Fruit fly (Drosophila melanogaster): Measurements from ENCODE around the gene CG9121.

The CG9121 gene

dm6 chr2L:5043043-5043442 is 7.8 kb downstream of the CG9121 start, which contains the start of the genes CG33995, CG44000 and CG44001 (continued):
- peak; percentile 48 for TF ChIP-seq CG34376 (GFP tag; optimal IDR thresholded peaks at IDR 0.05)
- TF ChIP-seq slp2 (GFP tag; optimal IDR thresholded peaks at IDR 0.05) = peak; percentile 26
- no peak for TF ChIP-seq pros (GFP tag; optimal IDR thresholded peaks at IDR 0.05)
- no peak for TF ChIP-seq crc (GFP tag; optimal IDR thresholded peaks at IDR 0.05)
- peak; percentile 18 for TF ChIP-seq PHDP (tag; optimal IDR thresholded peaks at IDR 0.05)
- TF ChIP-seq TFAM (GFP tag; optimal IDR thresholded peaks at IDR 0.05) = no peak
- TF ChIP-seq Hr51 (GFP tag; optimal IDR thresholded peaks at IDR 0.05) = peak; percentile 10 to 60
- TF ChIP-seq sens (GFP tag) = peak; percentile 93
- peak; percentile 19 for TF ChIP-seq CG4707 (GFP tag; optimal IDR thresholded peaks at IDR 0.05)
- TF ChIP-seq abd-A (tag; optimal IDR thresholded peaks at IDR 0.05) = peak; percentile 69
- peak; percentile 14 for TF ChIP-seq maf-S (GFP tag; optimal IDR thresholded peaks at IDR 0.05)
- peak; percentile 32 for TF ChIP-seq CG10366 (GFP tag; IDR thresholded peaks at IDR 0.05)
- TF ChIP-seq Pdp1 (GFP tag; optimal IDR thresholded peaks at IDR 0.05) = peak; percentile 23 to 76
- TF ChIP-seq Camta (GFP tag; optimal IDR thresholded peaks at IDR 0.05) = peak; percentile 41
- peak; percentile 8 for TF ChIP-seq NC2α (GFP tag; optimal IDR thresholded peaks at IDR 0.05)
- TF ChIP-seq ssp (GFP tag; IDR thresholded peaks at IDR 0.05) = peak; percentile 17; the same call in 1 of the 2 replicates
- peak; percentile 47 for TF ChIP-seq CG10543 (GFP tag; optimal IDR thresholded peaks at IDR 0.05)
- 0 out of 2 replicates have a peak, but pooled peaks have one; percentile 12 for TF ChIP-seq CG11247 (GFP tag; IDR thresholded peaks at IDR 0.05)
- peak; percentile 51 for TF ChIP-seq CoRest (tag; optimal IDR thresholded peaks at IDR 0.05)
- TF ChIP-seq CG15514 (GFP tag; optimal IDR thresholded peaks at IDR 0.05) = peak; percentile 84
- peak; percentile 56 for TF ChIP-seq NfI (GFP tag; optimal IDR thresholded peaks at IDR 0.05)
- peak; percentile 69 for TF ChIP-seq CG3281 (GFP tag; optimal IDR thresholded peaks at IDR 0.05)
- no peak for TF ChIP-seq CG6175 (GFP tag; IDR thresholded peaks at IDR 0.05)
- no peak for TF ChIP-seq CG2129 (GFP tag; IDR thresholded peaks at IDR 0.05; ENCODE audit: partially characterized antibody)
- TF ChIP-seq Sry-δ (GFP tag; optimal IDR thresholded peaks at IDR 0.05) = peak; percentile 52
- TF ChIP-seq lmd (GFP tag; IDR thresholded peaks at IDR 0.05) = peak; percentile 27; the same call in 1 of the 2 replicates
- TF ChIP-seq CG1832 (GFP tag; optimal IDR thresholded peaks at IDR 0.05) = no peak
- TF ChIP-seq gce (GFP tag; IDR thresholded peaks at IDR 0.05) = no peak
- TF ChIP-seq CG7987 (GFP tag; optimal IDR thresholded peaks at IDR 0.05) = peak; percentile 61
- TF ChIP-seq CG5245 (GFP tag; optimal IDR thresholded peaks at IDR 0.05) = peak; percentile 45
- TF ChIP-seq NFAT (GFP tag; IDR thresholded peaks at IDR 0.05) = peak; percentile 71
- peak; percentile 22 for TF ChIP-seq twi (tag; optimal IDR thresholded peaks at IDR 0.05)
- TF ChIP-seq CG12659 (GFP tag; optimal IDR thresholded peaks at IDR 0.05) = peak; percentile 94
- peak; percentile 43; the same call in 1 of the 2 replicates for TF ChIP-seq amos (GFP tag; IDR thresholded peaks at IDR 0.05; ENCODE audit: partially characterized antibody)
- TF ChIP-seq CG3995 (GFP tag; optimal IDR thresholded peaks at IDR 0.05) = peak; percentile 29
- TF ChIP-seq Bdp1 (GFP tag; optimal IDR thresholded peaks at IDR 0.05) = peak; percentile 30
- TF ChIP-seq Neu2 (GFP tag; optimal IDR thresholded peaks at IDR 0.05; ENCODE audit: borderline replicate concordance) = no peak
- TF ChIP-seq onecut (GFP tag; IDR thresholded peaks at IDR 0.05) = peak; percentile 98
- peak; percentile 58 for TF ChIP-seq pho (GFP tag; optimal IDR thresholded peaks at IDR 0.05)
- peak in 1 of 2 experiments; percentile 8 for TF ChIP-seq insv (GFP tag; optimal IDR thresholded peaks at IDR 0.05)
- no peak for TF ChIP-seq inv (GFP tag; IDR thresholded peaks at IDR 0.05; ENCODE audit: partially characterized antibody)
- TF ChIP-seq CG14441 (GFP tag; IDR thresholded peaks at IDR 0.05) = peak; percentile 25; the same call in 1 of the 2 replicates
- TF ChIP-seq CG11695 (GFP tag; IDR thresholded peaks at IDR 0.05) = no peak
- peak; percentile 38 for TF ChIP-seq gcm2 (GFP tag; optimal IDR thresholded peaks at IDR 0.05)
- TF ChIP-seq CG10959 (GFP tag; IDR thresholded peaks at IDR 0.05) = no peak
- peak; percentile 4 for TF ChIP-seq CG12299 (tag; optimal IDR thresholded peaks at IDR 0.05)
- TF ChIP-seq CG17359 (tag; optimal IDR thresholded peaks at IDR 0.05) = no peak
- TF ChIP-seq MESR4 (GFP tag; optimal IDR thresholded peaks at IDR 0.05) = peak; percentile 86
- peak; percentile 74 for TF ChIP-seq E2f2 (GFP tag; IDR thresholded peaks at IDR 0.05)
- TF ChIP-seq Nf-YB (GFP tag; optimal IDR thresholded peaks at IDR 0.05) = peak; percentile 9

All from whole organism, embryonic.